Fruit fly (Drosophila melanogaster) whole organism, embryonic: ENCODE data around the gene CG13032.
A peak's percentile ranks its signal among the peaks of the same experiment; 100 is the strongest.

Source experiments
- Ada2b ChIP-seq: fragments of 200-800 bp; sonication (Bioruptor generic); IDR thresholded peaks from 2 replicates; pipeline ENCODE4 v1.3.6; 2022; ENCODE audit warnings: missing biosample characterization, missing genetic modification characterization
- Adf1 ChIP-seq: fragments of 200-800 bp; sonication (Bioruptor generic); IDR thresholded peaks from 2 replicates; pipeline ENCODE4 v1.3.6; 2022; ENCODE audit warnings: missing biosample characterization, missing genetic modification characterization
- B-H1 ChIP-seq: fragments of 200-800 bp; sonication (Bioruptor generic); IDR thresholded peaks from 3 replicates; pipeline ENCODE4 v1.3.6; 2022; ENCODE audit warnings: missing biosample characterization, missing genetic modification characterization
- BtbVII ChIP-seq: fragments of 200-800 bp; sonication (Bioruptor generic); optimal IDR thresholded peaks from 3 replicates; lab custom pipeline; 2017; ENCODE audit warnings: missing biosample characterization, mild to moderate bottlenecking, missing genetic modification characterization
- CG10274 ChIP-seq: fragments of 200-800 bp; sonication (Bioruptor generic); optimal IDR thresholded peaks from 3 replicates; lab custom pipeline; 2017; ENCODE audit warnings: missing biosample characterization, mild to moderate bottlenecking, missing genetic modification characterization
- CG11093 ChIP-seq: fragments of 200-800 bp; sonication (Bioruptor generic); IDR thresholded peaks from 3 replicates; pipeline ENCODE4 v1.3.6; 2022; ENCODE audit warnings: missing biosample characterization, missing genetic modification characterization
- CG14014 ChIP-seq: fragments of 200-800 bp; sonication (Bioruptor generic); IDR thresholded peaks from 2 replicates; pipeline ENCODE4 v1.3.6; 2022; ENCODE audit warnings: missing biosample characterization, missing genetic modification characterization
- CG16813 ChIP-seq: fragments of 200-800 bp; sonication (Bioruptor generic); IDR thresholded peaks from 3 replicates; pipeline ENCODE4 v1.3.6; 2022; ENCODE audit warnings: missing biosample characterization, missing genetic modification characterization; ENCODE audit not compliant: partially characterized antibody
- CG17385 ChIP-seq: fragments of 200-800 bp; sonication (Bioruptor generic); optimal IDR thresholded peaks from 3 replicates; lab custom pipeline; 2018; ENCODE audit warnings: missing biosample characterization, mild to moderate bottlenecking, missing genetic modification characterization
- CG17829 ChIP-seq: fragments of 200-800 bp; optimal IDR thresholded peaks from 2 replicates; lab custom pipeline; 2019; ENCODE audit warnings: missing biosample characterization, mild to moderate bottlenecking, missing genetic modification characterization, moderate library complexity
- CG18764 ChIP-seq: fragments of 200-800 bp; sonication (Bioruptor generic); optimal IDR thresholded peaks from 3 replicates; lab custom pipeline; 2016; ENCODE audit warnings: missing biosample characterization, missing genetic modification characterization
- CG2199 ChIP-seq: fragments of 200-800 bp; sonication (Bioruptor generic); IDR thresholded peaks from 3 replicates; pipeline ENCODE4 v1.3.6; 2022; ENCODE audit warnings: missing biosample characterization, missing genetic modification characterization
- CG2202 ChIP-seq: fragments of 200-800 bp; sonication (Bioruptor generic); optimal IDR thresholded peaks from 2 replicates; lab custom pipeline; 2018; ENCODE audit warnings: missing biosample characterization, mild to moderate bottlenecking, missing genetic modification characterization
- CG2712 ChIP-seq: fragments of 200-800 bp; optimal IDR thresholded peaks from 3 replicates; lab custom pipeline; 2019; ENCODE audit warnings: missing biosample characterization, mild to moderate bottlenecking, missing genetic modification characterization, moderate library complexity
- CG3065 ChIP-seq: fragments of 200-800 bp; sonication (Bioruptor generic); optimal IDR thresholded peaks from 2 replicates; lab custom pipeline; 2016; ENCODE audit warnings: missing biosample characterization, missing genetic modification characterization
- CG3838 ChIP-seq: fragments of 200-800 bp; sonication (Bioruptor generic); optimal IDR thresholded peaks from 3 replicates; lab custom pipeline; 2016; ENCODE audit warnings: missing biosample characterization, missing genetic modification characterization
- CG7357 ChIP-seq: fragments of 200-800 bp; sonication (Bioruptor generic); IDR thresholded peaks from 3 replicates; pipeline ENCODE4 v1.3.6; 2022; ENCODE audit warnings: missing biosample characterization, missing genetic modification characterization
- CG7928 ChIP-seq: fragments of 200-800 bp; sonication (Bioruptor generic); optimal IDR thresholded peaks from 2 replicates; lab custom pipeline; 2017; ENCODE audit warnings: missing biosample characterization, mild to moderate bottlenecking, missing genetic modification characterization
- CG8359 ChIP-seq: fragments of 200-800 bp; sonication (Bioruptor generic); optimal IDR thresholded peaks from 2 replicates; lab custom pipeline; 2017; ENCODE audit warnings: missing biosample characterization, mild to moderate bottlenecking, missing genetic modification characterization, borderline replicate concordance
- CG8478 ChIP-seq: fragments of >200 bp; optimal IDR thresholded peaks from 2 replicates; lab custom pipeline; 2018
- Doc3 ChIP-seq: fragments of 200-800 bp; sonication (Bioruptor generic); IDR thresholded peaks from 3 replicates; pipeline ENCODE4 v1.3.6; 2022; ENCODE audit warnings: missing biosample characterization, missing genetic modification characterization; ENCODE audit not compliant: partially characterized antibody
- Drgx ChIP-seq: fragments of 200-800 bp; sonication (Bioruptor generic); IDR thresholded peaks from 2 replicates; pipeline ENCODE4 v1.3.6; 2022; ENCODE audit warnings: missing biosample characterization, missing genetic modification characterization
- E2f2 ChIP-seq: fragments of 200-800 bp; sonication (Bioruptor generic); IDR thresholded peaks from 2 replicates; pipeline ENCODE4 v1.3.6; 2022; ENCODE audit warnings: missing biosample characterization, missing genetic modification characterization
- Fer2 ChIP-seq: fragments of 200-800 bp; sonication (Bioruptor generic); optimal IDR thresholded peaks from 2 replicates; lab custom pipeline; 2018; ENCODE audit warnings: missing biosample characterization, mild to moderate bottlenecking, missing genetic modification characterization, moderate library complexity
- Hsf ChIP-seq: fragments of 200-800 bp; sonication (Bioruptor generic); optimal IDR thresholded peaks from 3 replicates; lab custom pipeline; 2016; ENCODE audit warnings: missing biosample characterization, missing genetic modification characterization
- Lim3 ChIP-seq: fragments of 200-800 bp; sonication (Bioruptor generic); IDR thresholded peaks from 2 replicates; pipeline ENCODE4 v1.3.6; 2022; ENCODE audit warnings: missing biosample characterization, missing genetic modification characterization
- Mrtf ChIP-seq: fragments of 200-800 bp; sonication (Bioruptor generic); IDR thresholded peaks from 3 replicates; pipeline ENCODE4 v1.3.6; 2022; ENCODE audit warnings: missing biosample characterization, missing genetic modification characterization
- PHDP ChIP-seq: fragments of 200-800 bp; sonication (Bioruptor generic); optimal IDR thresholded peaks from 3 replicates; lab custom pipeline; 2018; ENCODE audit warnings: missing biosample characterization, mild to moderate bottlenecking, missing genetic modification characterization, moderate library complexity
- Rfx ChIP-seq: fragments of 200-800 bp; sonication (Bioruptor generic); IDR thresholded peaks from 2 replicates; pipeline ENCODE4 v1.3.6; 2022; ENCODE audit warnings: missing biosample characterization, missing genetic modification characterization
- Sox100B ChIP-seq: fragments of 200-800 bp; sonication (Bioruptor generic); optimal IDR thresholded peaks from 3 replicates; lab custom pipeline; 2018; ENCODE audit warnings: missing biosample characterization, mild to moderate bottlenecking, missing genetic modification characterization
- Ssrp ChIP-seq: fragments of 200-800 bp; sonication (Bioruptor generic); optimal IDR thresholded peaks from 2 replicates; lab custom pipeline; 2018; ENCODE audit warnings: missing biosample characterization, mild to moderate bottlenecking, missing genetic modification characterization, moderate library complexity
- ara ChIP-seq: fragments of 200-800 bp; sonication (Bioruptor generic); IDR thresholded peaks from 2 replicates; pipeline ENCODE4 v1.3.6; 2022; ENCODE audit warnings: missing biosample characterization, missing genetic modification characterization
- cato ChIP-seq: fragments of 200-800 bp; sonication (Bioruptor generic); optimal IDR thresholded peaks from 2 replicates; lab custom pipeline; 2016; ENCODE audit warnings: missing biosample characterization, missing genetic modification characterization, borderline replicate concordance
- caup ChIP-seq: fragments of 200-800 bp; sonication (Bioruptor generic); optimal IDR thresholded peaks from 3 replicates; lab custom pipeline; 2017; ENCODE audit warnings: missing biosample characterization, mild to moderate bottlenecking, missing genetic modification characterization, moderate library complexity; ENCODE audit not compliant: severe bottlenecking
- cg ChIP-seq: fragments of 200-800 bp; sonication (Bioruptor generic); optimal IDR thresholded peaks from 3 replicates; lab custom pipeline; 2019; ENCODE audit warnings: missing biosample characterization, mild to moderate bottlenecking, missing genetic modification characterization, moderate library complexity
- croc ChIP-seq: fragments of 200-800 bp; sonication (Bioruptor generic); conservative IDR thresholded peaks from 3 replicates; pipeline ENCODE4 v1.3.6; 2022; ENCODE audit warnings: missing biosample characterization, missing genetic modification characterization
- dmrt11E ChIP-seq: fragments of 200-800 bp; sonication (Bioruptor generic); optimal IDR thresholded peaks from 3 replicates; lab custom pipeline; 2018; ENCODE audit warnings: missing biosample characterization, mild to moderate bottlenecking, missing genetic modification characterization, moderate library complexity
- gcm2 ChIP-seq: fragments of 200-800 bp; sonication (Bioruptor generic); optimal IDR thresholded peaks from 2 replicates; lab custom pipeline; 2016; ENCODE audit warnings: missing biosample characterization, missing genetic modification characterization
- h ChIP-seq: fragments of >200 bp; optimal IDR thresholded peaks from 2 replicates; lab custom pipeline; 2017
- hkb ChIP-seq, 2 experiments: fragments of 200-800 bp in 1 of 2; fragments of >200 bp in 1 of 2; sonication (Bioruptor generic) in 1 of 2; IDR thresholded peaks in 1 of 2; optimal IDR thresholded peaks in 1 of 2; 2 replicates each; pipeline versions ENCODE4 v1.3.6 to Lab custom; 2017 to 2022; ENCODE audit warnings: missing biosample characterization in 1 of 2, missing genetic modification characterization in 1 of 2
- ind ChIP-seq: fragments of 200-800 bp; sonication (Bioruptor generic); optimal IDR thresholded peaks from 3 replicates; lab custom pipeline; 2016; ENCODE audit warnings: missing biosample characterization, missing genetic modification characterization
- lab ChIP-seq: fragments of 200-800 bp; sonication (Bioruptor generic); optimal IDR thresholded peaks from 3 replicates; lab custom pipeline; 2017; ENCODE audit warnings: missing biosample characterization, missing genetic modification characterization, mild to moderate bottlenecking, moderate library complexity, missing genetic modification reagents
- lola ChIP-seq, 3 experiments: fragments of >200 bp in 2 of 3; fragments of 200-800 bp in 1 of 3; sonication (Bioruptor generic) in 1 of 3; optimal IDR thresholded peaks; 2 replicates each; lab custom pipeline; 2017 to 2019; ENCODE audit warnings: missing biosample characterization in 3 of 3, missing genetic modification characterization in 3 of 3, mild to moderate bottlenecking in 1 of 3, moderate library complexity in 1 of 3
- org-1 ChIP-seq: fragments of 200-800 bp; sonication (Bioruptor generic); optimal IDR thresholded peaks from 2 replicates; lab custom pipeline; 2017; ENCODE audit warnings: missing biosample characterization, missing genetic modification characterization
- sima ChIP-seq: fragments of 200-800 bp; sonication (Bioruptor generic); optimal IDR thresholded peaks from 2 replicates; lab custom pipeline; 2016; ENCODE audit warnings: missing biosample characterization, missing genetic modification characterization
- sisA ChIP-seq: fragments of 200-800 bp; sonication (Bioruptor generic); IDR thresholded peaks from 2 replicates; pipeline ENCODE4 v1.3.6; 2022; ENCODE audit warnings: missing biosample characterization, missing genetic modification characterization
- slbo ChIP-seq: fragments of 200-800 bp; sonication (Bioruptor generic); IDR thresholded peaks from 2 replicates; pipeline ENCODE4 v1.3.6; 2022; ENCODE audit warnings: missing biosample characterization, missing genetic modification characterization
- toy ChIP-seq: fragments of 200-800 bp; sonication (Bioruptor generic); IDR thresholded peaks from 2 replicates; pipeline ENCODE4 v1.3.6; 2022; ENCODE audit warnings: missing biosample characterization, missing genetic modification characterization
- tx ChIP-seq: fragments of 200-800 bp; sonication (Bioruptor generic); optimal IDR thresholded peaks from 2 replicates; lab custom pipeline; 2016; ENCODE audit warnings: missing biosample characterization, missing genetic modification characterization
- wek ChIP-seq: fragments of 200-800 bp; sonication (Bioruptor generic); optimal IDR thresholded peaks from 3 replicates; lab custom pipeline; 2018; ENCODE audit warnings: missing biosample characterization, mild to moderate bottlenecking, missing genetic modification characterization, moderate library complexity
- wor ChIP-seq: fragments of 200-800 bp; sonication (Bioruptor generic); IDR thresholded peaks from 2 replicates; pipeline ENCODE4 v1.3.6; 2022; ENCODE audit warnings: missing biosample characterization, missing genetic modification characterization

Gene CG13032

dm6 chr3L:16697069-16697468, 23.3 kb downstream of the CG13032 start (continued):
- TF ChIP-seq Rfx (GFP tag; lab: Robert Waterston, UW) (peak; percentile 34; the same call in 1 of the 2 replicates), croc (GFP tag; lab: Robert Waterston, UW) (no peak), sima (GFP tag; lab: Kevin White, UChicago) (no peak), CG3065 (GFP tag; lab: Kevin White, UChicago) (no peak), gcm2 (no peak), Mrtf (no peak), CG10274 (GFP tag; lab: Kevin White, UChicago) (no peak), h (lab: Kevin White, UChicago) (no peak), CG14014 (GFP tag; lab: Robert Waterston, UW) (peak; percentile 38; the same call in 1 of the 2 replicates), CG2712 (tag; lab: Kevin White, UChicago) (peak; percentile 65), BtbVII (GFP tag; lab: Kevin White, UChicago) (peak; percentile 7), slbo (GFP tag; lab: Robert Waterston, UW) (peak; percentile 66), Ssrp (tag; lab: Kevin White, UChicago) (peak; percentile 48), dmrt11E (no peak), Ada2b (GFP tag; lab: Robert Waterston, UW) (peak; percentile 32; the same call in 1 of the 2 replicates), PHDP (tag; lab: Kevin White, UChicago) (peak; percentile 56), org-1 (GFP tag; lab: Kevin White, UChicago) (no peak), lola (GFP tag; optimal IDR thresholded peaks at IDR 0.05; lab: Kevin White, UChicago) (peak in 1 of 3 experiments; percentile 2), ind (GFP tag; lab: Kevin White, UChicago) (peak; percentile 8), CG17829 (tag; lab: Kevin White, UChicago) (peak; percentile 39), ara (GFP tag; lab: Robert Waterston, UW) (0 out of 2 replicates have a peak, but pooled peaks have one; percentile 39), caup (GFP tag; lab: Kevin White, UChicago) (peak; percentile 7), Hsf (GFP tag; lab: Kevin White, UChicago) (no peak), CG17385 (GFP tag; lab: Kevin White, UChicago) (peak; percentile 37), Sox100B (GFP tag; lab: Kevin White, UChicago) (peak; percentile 53), E2f2 (peak; percentile 41; the same call in 1 of the 2 replicates), Drgx (peak; percentile 58), CG7928 (GFP tag; lab: Kevin White, UChicago) (no peak), CG8359 (GFP tag; lab: Kevin White, UChicago) (no peak), CG11093 (GFP tag; lab: Robert Waterston, UW) (no peak), cg (GFP tag; lab: Kevin White, UChicago) (no peak), sisA (GFP tag; lab: Robert Waterston, UW) (0 out of 2 replicates have a peak, but pooled peaks have one; percentile 21), Doc3 (GFP tag; lab: Robert Waterston, UW) (no peak), Fer2 (tag; lab: Kevin White, UChicago) (no peak), wek (no peak), CG18764 (GFP tag; lab: Kevin White, UChicago) (peak; percentile 20), CG16813 (GFP tag; lab: Robert Waterston, UW) (no peak), toy (GFP tag; lab: Robert Waterston, UW) (no peak), tx (GFP tag; lab: Kevin White, UChicago) (no peak), CG8478 (lab: Kevin White, UChicago) (no peak), B-H1 (GFP tag; lab: Robert Waterston, UW) (0 out of 3 replicates have a peak, but pooled peaks have one; percentile 28), Lim3 (GFP tag; lab: Robert Waterston, UW) (no peak), CG7357 (no peak), Adf1 (no peak), CG2202 (no peak), hkb (optimal IDR thresholded peaks at IDR 0.05; lab: Kevin White, UChicago) (no peak), hkb (GFP tag; IDR thresholded peaks at IDR 0.05; lab: Robert Waterston, UW) (peak; percentile 75), cato (GFP tag; lab: Kevin White, UChicago) (no peak), lab (GFP tag; lab: Kevin White, UChicago) (peak; percentile 3), CG3838 (GFP tag; lab: Kevin White, UChicago) (no peak), wor (GFP tag; lab: Robert Waterston, UW) (0 out of 2 replicates have a peak, but pooled peaks have one; percentile 18), CG2199 (no peak)
